Worm (Caenorhabditis elegans): ENCODE data around the gene fbxa-35.
"Not testable (repeated sequence)": the region's sequence is repeated elsewhere in the genome, so short reads cannot be mapped to it uniquely, and the experiment has no call there.

DNA sequence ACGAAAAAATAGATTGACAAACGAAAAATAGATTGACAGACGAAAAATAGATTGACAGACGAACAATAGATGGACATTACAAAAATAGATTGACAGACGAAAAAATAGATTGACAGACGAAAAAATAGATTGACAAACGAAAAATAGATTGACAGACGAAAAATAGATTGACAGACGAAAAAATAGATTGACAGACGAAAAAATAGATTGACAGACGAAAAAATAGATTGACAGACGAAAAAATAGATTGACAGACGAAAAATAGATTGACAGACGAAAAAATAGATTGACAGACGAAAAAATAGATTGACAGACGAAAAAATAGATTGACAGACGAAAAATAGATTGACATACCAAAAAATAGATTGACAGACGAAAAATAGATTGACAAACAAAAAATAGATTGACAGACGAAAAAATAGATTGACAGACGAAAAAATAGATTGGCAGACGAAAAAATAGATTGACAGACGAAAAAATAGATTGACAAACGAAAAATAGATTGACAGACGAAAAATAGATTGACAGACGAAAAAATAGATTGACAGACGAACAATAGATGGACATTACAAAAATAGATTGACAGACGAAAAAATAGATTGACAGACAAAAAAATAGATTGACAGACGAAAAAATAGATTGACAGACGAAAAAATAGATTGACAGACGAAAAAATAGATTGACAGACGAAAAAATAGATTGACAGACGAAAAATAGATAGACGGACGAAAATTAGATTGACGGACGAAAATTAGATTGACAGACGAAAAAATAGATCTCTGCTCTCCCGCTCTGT lies 42.9 kb upstream of the fbxa-35 start:
- not testable (repeated sequence) for TF ChIP-seq T22C8.4, flt-1 (GFP tag; IDR thresholded peaks at IDR 0.05)

Measured in whole organism, midembryonic.